Worm (Caenorhabditis elegans) whole organism, mixed stage, embryonic: Measurements from ENCODE around the gene cpg-1.
A peak's percentile ranks its signal among the peaks of the same experiment; 100 is the strongest.

Source experiments
- M03D4.4 ChIP-seq: sonication (generic microtip); optimal IDR thresholded peaks from 2 replicates; lab custom pipeline; 2017; ENCODE audit warnings: mild to moderate bottlenecking, missing genetic modification characterization, missing compliant biosample characterization
- bed-3 ChIP-seq: fragments of 200-800 bp; sonication (Bioruptor generic); optimal IDR thresholded peaks from 3 replicates; lab custom pipeline; 2018; ENCODE audit warnings: mild to moderate bottlenecking, missing genetic modification characterization, moderate library complexity, missing compliant biosample characterization
- blmp-1 ChIP-seq: fragments of 150-350 bp; optimal IDR thresholded peaks from 2 replicates; lab custom pipeline; 2014; ENCODE audit warnings: missing biosample characterization, missing genetic modification characterization
- ceh-39 ChIP-seq: fragments of 150-350 bp; optimal IDR thresholded peaks from 2 replicates; lab custom pipeline; 2014; ENCODE audit warnings: missing biosample characterization, missing genetic modification characterization
- ceh-43 ChIP-seq: fragments of 200-800 bp; sonication (Bioruptor generic); optimal IDR thresholded peaks from 2 replicates; lab custom pipeline; 2018; ENCODE audit warnings: mild to moderate bottlenecking, missing genetic modification characterization, moderate library complexity, missing compliant biosample characterization
- ceh-83 ChIP-seq: fragments of 200-800 bp; sonication (Bioruptor generic); optimal IDR thresholded peaks from 2 replicates; lab custom pipeline; 2018; ENCODE audit warnings: mild to moderate bottlenecking, missing genetic modification characterization, missing compliant biosample characterization
- ces-1 ChIP-seq: fragments of 150-350 bp; optimal IDR thresholded peaks from 2 replicates; lab custom pipeline; 2014; ENCODE audit warnings: missing biosample characterization, missing genetic modification reagents, missing genetic modification characterization
- cnd-1 ChIP-seq: fragments of 200-800 bp; sonication (Bioruptor generic); optimal IDR thresholded peaks from 2 replicates; lab custom pipeline; 2018; ENCODE audit warnings: mild to moderate bottlenecking, missing genetic modification characterization, missing compliant biosample characterization
- drap-1 ChIP-seq: fragments of 200-800 bp; sonication (Bioruptor generic); optimal IDR thresholded peaks from 3 replicates; lab custom pipeline; 2018; ENCODE audit warnings: mild to moderate bottlenecking, missing genetic modification characterization, missing compliant biosample characterization
- elt-1 ChIP-seq: sonication (generic microtip); optimal IDR thresholded peaks from 2 replicates; lab custom pipeline; 2017; ENCODE audit warnings: missing genetic modification characterization, mild to moderate bottlenecking, missing compliant biosample characterization, antibody characterized with exemption, moderate library complexity, borderline replicate concordance; ENCODE audit not compliant: insufficient read depth
- elt-3 ChIP-seq: fragments of 150-350 bp; optimal IDR thresholded peaks from 2 replicates; lab custom pipeline; 2014; ENCODE audit warnings: missing biosample characterization, missing genetic modification characterization
- flh-1 ChIP-seq: fragments of 200-800 bp; sonication (Bioruptor generic); optimal IDR thresholded peaks from 2 replicates; lab custom pipeline; 2018; ENCODE audit warnings: mild to moderate bottlenecking, missing genetic modification characterization, moderate library complexity, missing compliant biosample characterization
- ham-2 ChIP-seq: fragments of 200-800 bp; sonication (Bioruptor generic); optimal IDR thresholded peaks from 2 replicates; lab custom pipeline; 2018; ENCODE audit warnings: mild to moderate bottlenecking, missing genetic modification characterization, missing compliant biosample characterization
- hlh-1 ChIP-seq: fragments of 150-350 bp; optimal IDR thresholded peaks from 2 replicates; lab custom pipeline; 2014; ENCODE audit warnings: missing biosample characterization, missing genetic modification reagents, missing genetic modification characterization
- lin-13 ChIP-seq: fragments of 150-350 bp; optimal IDR thresholded peaks from 2 replicates; lab custom pipeline; 2014; ENCODE audit warnings: missing biosample characterization, missing genetic modification characterization
- lin-32 ChIP-seq: fragments of 200-800 bp; sonication (Bioruptor generic); optimal IDR thresholded peaks from 2 replicates; lab custom pipeline; 2018; ENCODE audit warnings: mild to moderate bottlenecking, missing genetic modification characterization, missing compliant biosample characterization
- lsy-2 ChIP-seq: fragments of 150-350 bp; optimal IDR thresholded peaks from 2 replicates; lab custom pipeline; 2014; ENCODE audit warnings: missing biosample characterization, missing genetic modification characterization
- mab-5 ChIP-seq: fragments of 150-350 bp; optimal IDR thresholded peaks from 2 replicates; lab custom pipeline; 2014; ENCODE audit warnings: missing biosample characterization, missing genetic modification characterization
- mep-1 ChIP-seq: fragments of 150-350 bp; optimal IDR thresholded peaks from 2 replicates; lab custom pipeline; 2017; ENCODE audit warnings: missing biosample characterization, missing genetic modification reagents, missing genetic modification characterization, inconsistent platforms
- mls-2 ChIP-seq: sonication (generic microtip); optimal IDR thresholded peaks from 2 replicates; lab custom pipeline; 2016; ENCODE audit warnings: mild to moderate bottlenecking, missing genetic modification characterization, moderate library complexity, missing compliant biosample characterization
- nhr-12 ChIP-seq: fragments of 150-350 bp; optimal IDR thresholded peaks from 2 replicates; lab custom pipeline; 2014; ENCODE audit warnings: missing biosample characterization, missing genetic modification characterization
- nhr-2 ChIP-seq: fragments of 150-350 bp; optimal IDR thresholded peaks from 2 replicates; lab custom pipeline; 2014; ENCODE audit warnings: missing biosample characterization, missing genetic modification characterization
- nhr-237 ChIP-seq: fragments of 150-350 bp; optimal IDR thresholded peaks from 2 replicates; lab custom pipeline; 2014; ENCODE audit warnings: missing biosample characterization, missing genetic modification characterization
- nhr-28 ChIP-seq: fragments of 150-350 bp; optimal IDR thresholded peaks from 2 replicates; lab custom pipeline; 2014; ENCODE audit warnings: missing biosample characterization, missing genetic modification characterization
- nhr-76 ChIP-seq: sonication (generic microtip); optimal IDR thresholded peaks from 2 replicates; lab custom pipeline; 2017; ENCODE audit warnings: missing biosample characterization, missing genetic modification characterization
- pha-4 ChIP-seq: fragments of 150-350 bp; optimal IDR thresholded peaks from 2 replicates; lab custom pipeline; 2018; ENCODE audit warnings: missing biosample characterization, missing genetic modification reagents, missing genetic modification characterization
- sem-2 ChIP-seq: fragments of 200-800 bp; sonication (Bioruptor generic); optimal IDR thresholded peaks from 2 replicates; lab custom pipeline; 2018; ENCODE audit warnings: mild to moderate bottlenecking, missing genetic modification characterization, missing compliant biosample characterization
- snpc-4 ChIP-seq: fragments of 150-350 bp; optimal IDR thresholded peaks from 2 replicates; lab custom pipeline; 2014; ENCODE audit warnings: missing biosample characterization, missing genetic modification characterization
- sptf-1 ChIP-seq: sonication (generic microtip); optimal IDR thresholded peaks from 2 replicates; lab custom pipeline; 2017; ENCODE audit warnings: mild to moderate bottlenecking, missing genetic modification characterization, moderate library complexity, missing compliant biosample characterization
- unc-120 ChIP-seq: sonication (generic microtip); optimal IDR thresholded peaks from 2 replicates; lab custom pipeline; 2017; ENCODE audit warnings: missing genetic modification characterization, missing compliant biosample characterization; ENCODE audit not compliant: poor library complexity, severe bottlenecking
- unc-39 ChIP-seq: fragments of 150-350 bp; optimal IDR thresholded peaks from 2 replicates; lab custom pipeline; 2014; ENCODE audit warnings: missing biosample characterization, missing genetic modification characterization
- unc-62 ChIP-seq: fragments of 150-350 bp; optimal IDR thresholded peaks from 2 replicates; lab custom pipeline; 2014; ENCODE audit warnings: missing biosample characterization, missing genetic modification reagents, missing genetic modification characterization
- zip-8 ChIP-seq: fragments of 150-350 bp; optimal IDR thresholded peaks from 2 replicates; lab custom pipeline; 2014; ENCODE audit warnings: missing biosample characterization, missing genetic modification characterization

cpg-1 gene

ce11 chrIII:4504358-4504757, 15.2 kb downstream of the cpg-1 start:
- TF ChIP-seq M03D4.4: no peak
- TF ChIP-seq mep-1: no peak
- no peak for TF ChIP-seq snpc-4 (tag; lab: Kevin White, UChicago)
- TF ChIP-seq ham-2 (GFP tag; lab: Kevin White, UChicago): no peak
- no peak for TF ChIP-seq nhr-28 (tag; lab: Kevin White, UChicago)
- TF ChIP-seq nhr-12: no peak
- no peak for TF ChIP-seq drap-1 (GFP tag; lab: Kevin White, UChicago)
- peak; percentile 56 for TF ChIP-seq ces-1 (GFP tag; lab: Kevin White, UChicago)
- TF ChIP-seq unc-120 (tag; lab: Kevin White, UChicago): peak; percentile 44
- TF ChIP-seq unc-62: no peak

DNA sequence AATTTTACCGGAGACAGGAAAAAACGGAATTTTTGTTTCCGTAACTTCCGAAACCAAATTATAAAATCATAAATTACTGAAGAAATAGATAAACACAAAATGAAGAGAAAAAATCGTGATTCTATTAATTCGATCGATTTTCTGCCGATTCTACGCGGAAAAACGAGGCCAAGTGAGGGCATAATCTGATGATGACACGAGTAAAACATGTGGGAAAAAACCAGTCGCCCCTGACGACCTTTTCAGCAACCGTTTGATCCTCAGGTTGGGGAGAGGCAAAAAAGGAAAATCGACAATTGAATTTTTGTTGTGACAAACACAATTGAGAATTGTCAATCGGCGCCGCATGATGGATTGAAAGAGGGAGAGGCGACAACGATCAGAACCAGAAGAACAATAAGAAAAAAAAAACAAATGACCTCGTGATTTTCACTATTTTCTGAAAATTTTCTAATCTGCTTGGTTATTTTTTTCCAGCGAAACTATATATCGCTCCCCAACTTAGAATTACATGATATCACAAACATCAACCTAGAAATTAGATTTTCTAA, 15.8 kb downstream of the cpg-1 start:
- TF ChIP-seq hlh-1 (tag; lab: Kevin White, UChicago) (no peak), nhr-28 (tag; lab: Kevin White, UChicago) (no peak), mab-5 (tag; lab: Kevin White, UChicago) (no peak), zip-8 (tag; lab: Kevin White, UChicago) (no peak), nhr-237 (tag; lab: Kevin White, UChicago) (no peak), unc-120 (tag; lab: Kevin White, UChicago) (no peak), mep-1 (no peak), ceh-39 (tag; lab: Kevin White, UChicago) (no peak)

DNA sequence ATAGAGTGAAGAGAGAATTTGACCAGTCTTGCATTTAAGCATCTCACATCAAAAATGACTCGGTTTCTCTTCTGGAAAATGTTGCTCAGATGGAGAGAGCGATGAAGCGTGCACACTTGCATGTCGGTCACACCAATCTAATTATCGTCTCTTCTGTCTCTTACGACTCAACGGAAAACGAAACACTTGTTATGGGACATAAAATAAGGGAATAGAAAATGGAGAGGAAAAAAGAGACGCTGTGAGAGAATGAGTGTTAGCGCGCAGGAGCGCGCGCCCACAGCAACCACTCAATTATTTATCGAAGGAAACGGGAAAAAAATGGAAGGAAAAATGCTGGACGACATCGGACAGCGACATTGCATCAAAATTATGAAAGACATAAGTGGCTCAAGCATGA, 16.6 kb downstream of the cpg-1 start:
- TF ChIP-seq M03D4.4 (peak; percentile 20), lin-13 (tag; lab: Kevin White, UChicago) (no peak), cnd-1 (tag; lab: Kevin White, UChicago) (no peak), snpc-4 (tag; lab: Kevin White, UChicago) (no peak), unc-62 (no peak), nhr-2 (tag; lab: Kevin White, UChicago) (no peak), mls-2 (tag; lab: Kevin White, UChicago) (peak; percentile 58), sptf-1 (tag; lab: Kevin White, UChicago) (no peak), lsy-2 (no peak), sem-2 (GFP tag; lab: Kevin White, UChicago) (no peak), lin-32 (no peak), ceh-43 (GFP tag; lab: Kevin White, UChicago) (no peak), ces-1 (GFP tag; lab: Kevin White, UChicago) (peak; percentile 97), unc-39 (tag; lab: Kevin White, UChicago) (no peak), ham-2 (GFP tag; lab: Kevin White, UChicago) (no peak), bed-3 (GFP tag; lab: Kevin White, UChicago) (no peak), ceh-39 (tag; lab: Kevin White, UChicago) (no peak), pha-4 (tag; lab: Kevin White, UChicago) (no peak), flh-1 (no peak)
- TF ChIP-seq, all 35 proteins: peak for 3

- TF ChIP-seq elt-1 (no peak), nhr-76 (no peak), mls-2 (tag; lab: Kevin White, UChicago) (no peak)
- TF ChIP-seq, all 35 proteins: peak for 0
Measured at ce11 chrIII:4506140-4506539, 17.0 kb downstream of the cpg-1 start.

- TF ChIP-seq ham-2 (GFP tag; lab: Kevin White, UChicago) (no peak), mep-1 (no peak), ceh-83 (GFP tag; lab: Kevin White, UChicago) (no peak), blmp-1 (tag; lab: Kevin White, UChicago) (no peak), nhr-2 (tag; lab: Kevin White, UChicago) (no peak), nhr-76 (no peak), hlh-1 (tag; lab: Kevin White, UChicago) (no peak), unc-39 (tag; lab: Kevin White, UChicago) (no peak), zip-8 (tag; lab: Kevin White, UChicago) (no peak), drap-1 (GFP tag; lab: Kevin White, UChicago) (no peak), sem-2 (GFP tag; lab: Kevin White, UChicago) (no peak), snpc-4 (tag; lab: Kevin White, UChicago) (no peak), unc-120 (tag; lab: Kevin White, UChicago) (no peak), ceh-39 (tag; lab: Kevin White, UChicago) (no peak), bed-3 (GFP tag; lab: Kevin White, UChicago) (no peak), unc-62 (no peak), elt-3 (tag; lab: Kevin White, UChicago) (no peak), ceh-43 (GFP tag; lab: Kevin White, UChicago) (no peak)
Measured at ce11 chrIII:4506590-4507128, 17.5 kb downstream of the cpg-1 start.
